Fruit fly (Drosophila melanogaster) whole organism, pupa: ENCODE data around the gene CG8176.

Experiments
- CG10348 ChIP-seq: fragments of 200-800 bp; sonication (Bioruptor generic); IDR thresholded peaks from 2 replicates; pipeline ENCODE4 v1.3.6; 2022; ENCODE audit warnings: missing biosample characterization, missing genetic modification characterization
- CG12605 ChIP-seq: fragments of 200-800 bp; sonication (Bioruptor generic); IDR thresholded peaks from 2 replicates; pipeline ENCODE4 v1.3.6; 2022; ENCODE audit warnings: missing biosample characterization, missing genetic modification characterization
- CG13204 ChIP-seq: fragments of 200-800 bp; sonication (Bioruptor generic); optimal IDR thresholded peaks from 2 replicates; lab custom pipeline; 2018; ENCODE audit warnings: missing biosample characterization, mild to moderate bottlenecking, missing genetic modification characterization, moderate library complexity
- CG14655 ChIP-seq: fragments of 200-800 bp; sonication (Bioruptor generic); optimal IDR thresholded peaks from 3 replicates; lab custom pipeline; 2017; ENCODE audit warnings: mild to moderate bottlenecking, missing biosample characterization, missing genetic modification reagents, missing genetic modification characterization
- CG15710 ChIP-seq: fragments of 200-800 bp; sonication (Bioruptor generic); optimal IDR thresholded peaks from 2 replicates; lab custom pipeline; 2018; ENCODE audit warnings: missing biosample characterization, mild to moderate bottlenecking, missing genetic modification characterization, moderate library complexity
- CG17806 ChIP-seq: fragments of 200-800 bp; sonication (Bioruptor generic); optimal IDR thresholded peaks from 2 replicates; lab custom pipeline; 2018; ENCODE audit warnings: missing biosample characterization, mild to moderate bottlenecking, missing genetic modification characterization, moderate library complexity
- CG32121 ChIP-seq: fragments of 200-800 bp; sonication (Bioruptor generic); IDR thresholded peaks from 2 replicates; pipeline ENCODE4 v1.3.6; 2022; ENCODE audit warnings: missing biosample characterization, missing genetic modification characterization
- CG34367 ChIP-seq: fragments of 200-800 bp; sonication (Bioruptor generic); optimal IDR thresholded peaks from 2 replicates; lab custom pipeline; 2018; ENCODE audit warnings: missing biosample characterization, mild to moderate bottlenecking, missing genetic modification characterization
- CG4496 ChIP-seq: fragments of 200-800 bp; sonication (Bioruptor generic); IDR thresholded peaks from 3 replicates; pipeline ENCODE4 v1.3.6; 2022; ENCODE audit warnings: missing biosample characterization, missing genetic modification characterization
- CG8159 ChIP-seq: fragments of 200-800 bp; sonication (Bioruptor generic); optimal IDR thresholded peaks from 3 replicates; lab custom pipeline; 2018; ENCODE audit warnings: missing biosample characterization, mild to moderate bottlenecking, missing genetic modification characterization, moderate library complexity
- CG8301 ChIP-seq: fragments of 200-800 bp; sonication (Bioruptor generic); optimal IDR thresholded peaks from 2 replicates; lab custom pipeline; 2018; ENCODE audit warnings: missing biosample characterization, mild to moderate bottlenecking, missing genetic modification characterization
- CG9948 ChIP-seq: fragments of 200-800 bp; sonication (Bioruptor generic); optimal IDR thresholded peaks from 2 replicates; lab custom pipeline; 2018; ENCODE audit warnings: missing biosample characterization, mild to moderate bottlenecking, missing genetic modification characterization, moderate library complexity
- D1 ChIP-seq: fragments of 200-800 bp; sonication (Bioruptor generic); optimal IDR thresholded peaks from 2 replicates; lab custom pipeline; 2018; ENCODE audit warnings: missing biosample characterization, mild to moderate bottlenecking, missing genetic modification characterization, moderate library complexity
- EcR ChIP-seq: fragments of 200-800 bp; sonication (Bioruptor generic); optimal IDR thresholded peaks from 3 replicates; lab custom pipeline; 2019; ENCODE audit warnings: missing biosample characterization, missing genetic modification characterization, mild to moderate bottlenecking, moderate library complexity, missing genetic modification reagents
- Ets98B ChIP-seq: fragments of 200-800 bp; sonication (Bioruptor generic); IDR thresholded peaks from 2 replicates; pipeline ENCODE4 v1.3.6; 2022; ENCODE audit warnings: missing biosample characterization, missing genetic modification characterization
- Pif1A ChIP-seq: fragments of 200-800 bp; sonication (Bioruptor generic); optimal IDR thresholded peaks from 3 replicates; lab custom pipeline; 2016; ENCODE audit warnings: missing biosample characterization, missing genetic modification characterization
- Pif1B ChIP-seq: fragments of 200-800 bp; sonication (Bioruptor generic); optimal IDR thresholded peaks from 3 replicates; lab custom pipeline; 2016; ENCODE audit warnings: missing biosample characterization, missing genetic modification characterization
- Snoo ChIP-seq: fragments of 200-800 bp; sonication (Bioruptor generic); optimal IDR thresholded peaks from 3 replicates; lab custom pipeline; 2017; ENCODE audit warnings: missing biosample characterization, mild to moderate bottlenecking, missing genetic modification characterization, inconsistent platforms
- fd96Ca ChIP-seq: fragments of 200-800 bp; sonication (Bioruptor generic); IDR thresholded peaks from 3 replicates; pipeline ENCODE4 v1.3.6; 2022; ENCODE audit warnings: missing biosample characterization, missing genetic modification characterization
- gl ChIP-seq: fragments of 200-800 bp; sonication (Bioruptor generic); optimal IDR thresholded peaks from 2 replicates; lab custom pipeline; 2018; ENCODE audit warnings: missing biosample characterization, mild to moderate bottlenecking, missing genetic modification characterization
- rn ChIP-seq: fragments of 200-800 bp; sonication (Bioruptor generic); IDR thresholded peaks from 2 replicates; pipeline ENCODE4 v1.3.6; 2022; ENCODE audit warnings: missing biosample characterization, missing genetic modification characterization

The CG8176 gene

DNA sequence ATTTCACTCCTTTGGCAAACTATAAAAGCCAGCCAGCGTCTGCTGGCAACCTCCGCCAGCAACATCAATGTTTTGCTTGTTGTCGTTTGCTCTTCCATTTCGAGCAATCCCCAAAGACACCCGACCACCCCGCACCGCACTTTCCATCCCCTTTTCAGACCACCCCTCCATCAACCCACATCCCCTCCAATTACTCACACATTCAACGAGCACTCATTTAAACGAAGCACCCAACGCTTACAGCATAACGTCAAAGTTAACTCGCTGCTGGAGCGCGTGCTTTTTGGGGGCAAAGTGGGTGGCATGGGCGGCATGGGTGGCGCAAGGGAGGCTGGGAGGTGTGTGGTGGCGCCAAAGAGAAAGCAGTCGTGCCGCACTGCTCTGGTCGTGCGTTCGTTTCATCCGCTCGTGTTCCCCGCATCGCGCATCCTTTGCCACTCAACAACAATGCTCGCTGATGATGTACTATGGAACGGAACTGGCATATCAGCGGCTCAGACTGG, 24.7 kb upstream of the CG8176 start:
- TF ChIP-seq Snoo (no peak), CG13204 (peak; percentile 58)
- TF ChIP-seq, all 21 proteins: peak for 1

DNA sequence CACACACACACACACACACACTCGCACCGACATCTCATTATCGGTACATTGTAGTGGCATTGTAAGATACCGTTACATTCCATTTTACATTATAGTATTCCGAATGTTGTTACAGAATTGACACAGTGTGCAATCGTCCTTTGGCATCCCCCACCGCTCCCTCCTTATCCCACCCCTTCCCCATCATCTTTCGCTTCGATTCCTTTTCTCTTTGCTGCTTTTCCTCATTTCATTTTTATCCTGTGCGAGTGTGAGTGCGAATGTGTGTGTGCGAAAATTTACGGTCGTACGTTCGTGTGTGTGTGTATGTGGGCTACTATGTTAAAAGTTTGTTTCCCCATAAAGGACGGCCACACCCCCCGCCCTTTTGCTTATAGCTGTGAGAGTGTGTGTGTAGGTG, 23.7 kb upstream of the CG8176 start:
- TF ChIP-seq CG15710 (no peak), CG9948 (tag; lab: Kevin White, UChicago) (no peak), Pif1B (GFP tag; lab: Kevin White, UChicago) (no peak), fd96Ca (GFP tag; lab: Robert Waterston, UW) (no peak), CG32121 (GFP tag; lab: Robert Waterston, UW) (no peak), CG14655 (no peak), rn (GFP tag; lab: Robert Waterston, UW) (no peak), Snoo (no peak), gl (tag; lab: Kevin White, UChicago) (no peak), CG12605 (GFP tag; lab: Robert Waterston, UW) (no peak), EcR (GFP tag; lab: Kevin White, UChicago) (no peak), CG10348 (GFP tag; lab: Robert Waterston, UW) (no peak), Pif1A (no peak), CG34367 (tag; lab: Kevin White, UChicago) (no peak), CG4496 (no peak), D1 (tag; lab: Kevin White, UChicago) (no peak), CG8301 (tag; lab: Kevin White, UChicago) (no peak), CG13204 (no peak), CG8159 (tag; lab: Kevin White, UChicago) (no peak), CG17806 (tag; lab: Kevin White, UChicago) (no peak)

DNA sequence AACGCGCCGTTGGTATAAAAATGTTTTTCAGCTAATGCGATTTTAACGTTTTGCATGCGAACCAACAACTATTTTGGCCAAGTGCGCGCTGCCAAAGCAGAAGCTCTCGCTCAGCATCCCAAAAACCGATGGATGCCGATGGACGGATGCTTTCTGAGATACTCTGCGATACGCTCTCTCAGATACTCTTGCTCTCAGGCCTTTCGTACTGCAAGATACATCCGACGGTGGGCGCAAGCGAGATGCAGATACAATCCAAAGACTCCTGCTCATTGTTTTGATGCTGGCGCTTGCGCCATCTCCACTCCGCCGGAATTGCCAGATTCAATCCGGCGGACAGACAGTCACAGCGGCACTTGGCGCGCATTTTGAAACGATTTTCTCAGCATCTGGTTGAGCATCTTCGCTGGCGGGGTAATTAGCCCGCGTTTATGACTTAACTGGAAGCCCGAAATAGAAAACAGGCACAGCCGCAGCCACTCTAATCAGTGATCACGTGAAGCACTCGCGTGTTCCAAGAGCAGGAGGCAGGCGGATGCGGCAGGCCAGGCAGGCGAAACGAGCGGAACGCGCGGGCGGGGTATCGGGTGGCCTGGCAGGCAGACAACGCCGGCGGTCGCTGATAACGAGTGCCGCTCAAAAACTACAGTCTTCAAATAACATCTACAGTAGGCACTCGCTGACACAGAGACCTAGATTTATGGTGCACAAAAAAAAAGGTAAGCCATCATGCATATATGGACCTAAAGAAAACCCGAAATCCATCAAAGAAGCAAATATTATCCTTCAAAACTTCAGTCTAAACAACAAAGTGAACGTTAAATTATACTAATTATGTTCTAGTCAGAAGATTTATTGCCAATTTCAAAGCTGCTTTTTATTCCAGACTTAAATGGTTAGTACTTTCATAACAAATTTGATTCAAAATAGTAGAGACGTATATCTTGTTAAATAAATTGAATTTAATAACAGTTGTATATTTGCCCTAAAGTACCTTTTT, 21.9 kb upstream of the CG8176 start, which contains the start of gene CG16779:
Gene CG16779, minus strand, starts transcription at position 51 of the 1,000 bp plus-strand sequence.
- no peak for TF ChIP-seq CG12605 (GFP tag; lab: Robert Waterston, UW)
- TF ChIP-seq CG34367 (tag; lab: Kevin White, UChicago) = peak; percentile 9
- no peak for TF ChIP-seq D1 (tag; lab: Kevin White, UChicago)
- peak; percentile 22 for TF ChIP-seq CG8301 (tag; lab: Kevin White, UChicago)
- peak; percentile 34 for TF ChIP-seq CG15710
- TF ChIP-seq CG9948 (tag; lab: Kevin White, UChicago) = peak; percentile 3
- TF ChIP-seq CG14655 = peak; percentile 53
- TF ChIP-seq CG13204 = peak; percentile 19
- TF ChIP-seq Pif1B (GFP tag; lab: Kevin White, UChicago) = no peak
- no peak for TF ChIP-seq EcR (GFP tag; lab: Kevin White, UChicago)
- TF ChIP-seq CG8159 (tag; lab: Kevin White, UChicago) = peak; percentile 50

DNA sequence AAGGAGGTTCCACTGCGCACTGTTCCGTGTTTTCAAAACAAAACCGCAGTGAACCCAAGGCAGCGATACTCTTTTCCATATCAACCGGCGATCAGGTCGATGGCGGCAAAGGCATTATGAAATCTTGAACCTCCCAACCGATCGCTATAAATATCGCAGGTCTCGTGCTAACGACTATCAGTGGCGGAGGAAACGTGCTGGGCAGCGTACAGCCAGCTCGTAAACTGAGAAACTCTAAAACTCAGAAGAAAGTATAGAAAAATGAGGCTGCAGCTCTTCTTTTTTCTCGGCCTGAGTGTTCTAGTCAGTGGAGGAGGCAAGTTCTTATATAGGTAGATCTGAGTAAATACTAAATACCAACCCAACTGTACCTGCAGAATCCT, 21.2 kb upstream of the CG8176 start, which contains the start of gene phu:
Gene phu, plus strand, starts transcription at position 175 of the 383 bp plus-strand sequence.
- TF ChIP-seq CG17806 (tag; lab: Kevin White, UChicago) (no peak), Snoo (no peak), CG34367 (tag; lab: Kevin White, UChicago) (no peak), Pif1B (GFP tag; lab: Kevin White, UChicago) (no peak), rn (GFP tag; lab: Robert Waterston, UW) (no peak), CG10348 (GFP tag; lab: Robert Waterston, UW) (no peak), fd96Ca (GFP tag; lab: Robert Waterston, UW) (no peak), CG12605 (GFP tag; lab: Robert Waterston, UW) (no peak), EcR (GFP tag; lab: Kevin White, UChicago) (no peak), CG8159 (tag; lab: Kevin White, UChicago) (no peak), D1 (tag; lab: Kevin White, UChicago) (no peak), CG8301 (tag; lab: Kevin White, UChicago) (no peak), CG15710 (no peak), CG14655 (no peak), gl (tag; lab: Kevin White, UChicago) (no peak), CG4496 (no peak), CG13204 (no peak), Ets98B (GFP tag; lab: Robert Waterston, UW) (no peak)

- peak; percentile 18 for TF ChIP-seq CG15710
- peak; percentile 50 for TF ChIP-seq Ets98B (GFP tag; lab: Robert Waterston, UW)
- TF ChIP-seq Snoo = peak; percentile 48
- 0 out of 3 replicates have a peak, but pooled peaks have one; percentile 8 for TF ChIP-seq CG4496
- TF ChIP-seq rn (GFP tag; lab: Robert Waterston, UW) = no peak
These were observed 19.1 kb upstream of the CG8176 start for dm6 chr3R:9496748-9497147.

DNA sequence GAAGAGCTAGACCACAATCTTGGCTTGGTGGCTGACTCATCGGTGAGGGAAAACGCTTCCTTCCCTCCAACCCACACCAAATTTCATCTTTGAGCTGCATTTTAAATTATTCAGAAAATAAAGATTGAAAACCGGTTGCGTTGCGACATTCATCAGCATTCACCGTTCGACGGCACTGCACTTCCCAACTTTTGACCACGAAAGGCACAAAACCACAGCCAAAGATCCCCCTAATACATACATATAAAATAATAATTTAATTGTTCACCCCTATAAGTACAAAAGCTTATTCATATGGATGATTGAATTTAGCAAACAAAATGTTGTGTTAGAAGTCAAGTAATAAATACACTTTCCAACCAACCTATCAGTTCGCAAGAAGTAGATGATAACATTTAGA, 16.6 kb upstream of the CG8176 start:
- TF ChIP-seq CG8301 (tag; lab: Kevin White, UChicago) = no peak
- TF ChIP-seq CG12605 (GFP tag; lab: Robert Waterston, UW) = no peak
- TF ChIP-seq CG4496 = no peak
- TF ChIP-seq CG8159 (tag; lab: Kevin White, UChicago) = no peak
- TF ChIP-seq Pif1B (GFP tag; lab: Kevin White, UChicago) = no peak
- no peak for TF ChIP-seq gl (tag; lab: Kevin White, UChicago)
- TF ChIP-seq CG13204 = no peak
- TF ChIP-seq EcR (GFP tag; lab: Kevin White, UChicago) = no peak
- no peak for TF ChIP-seq CG32121 (GFP tag; lab: Robert Waterston, UW)
- TF ChIP-seq Pif1A = no peak
- no peak for TF ChIP-seq CG14655
- TF ChIP-seq rn (GFP tag; lab: Robert Waterston, UW) = no peak
- TF ChIP-seq Snoo = no peak
- no peak for TF ChIP-seq CG15710
- no peak for TF ChIP-seq CG17806 (tag; lab: Kevin White, UChicago)
- no peak for TF ChIP-seq CG9948 (tag; lab: Kevin White, UChicago)
- no peak for TF ChIP-seq CG10348 (GFP tag; lab: Robert Waterston, UW)
- no peak for TF ChIP-seq fd96Ca (GFP tag; lab: Robert Waterston, UW)
- no peak for TF ChIP-seq CG34367 (tag; lab: Kevin White, UChicago)
- TF ChIP-seq D1 (tag; lab: Kevin White, UChicago) = no peak
